Worm (Caenorhabditis elegans): ENCODE measurements around the gene C45H4.13.

C45H4.13 gene

ce11 chrV:2153274-2153673, 2.5 kb upstream of the C45H4.13 start, which contains the start of gene srbc-23:
Gene srbc-23 (plus strand): TSS chrV:2153574.
- no peak for TF ChIP-seq lin-40 (tag; optimal IDR thresholded peaks at IDR 0.05)
- TF ChIP-seq madf-6 (GFP tag; IDR thresholded peaks at IDR 0.05): no peak
- no peak for TF ChIP-seq ztf-18 (tag; optimal IDR thresholded peaks at IDR 0.05)
- TF ChIP-seq hmg-20 (GFP tag; IDR thresholded peaks at IDR 0.05): no peak
- no peak for TF ChIP-seq ztf-6 (GFP tag; IDR thresholded peaks at IDR 0.05)
- TF ChIP-seq sea-2 (GFP tag; IDR thresholded peaks at IDR 0.05): no peak
- TF ChIP-seq F23B12.7 (tag; optimal IDR thresholded peaks at IDR 0.05; ENCODE audit: insufficient read depth): no peak
- no peak for TF ChIP-seq nhr-90 (tag; optimal IDR thresholded peaks at IDR 0.05)
- TF ChIP-seq ztf-28 (GFP tag; IDR thresholded peaks at IDR 0.05): no peak
- no peak for TF ChIP-seq hlh-12 (tag; optimal IDR thresholded peaks at IDR 0.05)
- no peak for TF ChIP-seq zfh-2 (GFP tag; conservative IDR thresholded peaks at IDR 0.05)
- TF ChIP-seq pbrm-1 (GFP tag; IDR thresholded peaks at IDR 0.05): no peak
- no peak for TF ChIP-seq dpl-1 (GFP tag; optimal IDR thresholded peaks at IDR 0.05)

DNA sequence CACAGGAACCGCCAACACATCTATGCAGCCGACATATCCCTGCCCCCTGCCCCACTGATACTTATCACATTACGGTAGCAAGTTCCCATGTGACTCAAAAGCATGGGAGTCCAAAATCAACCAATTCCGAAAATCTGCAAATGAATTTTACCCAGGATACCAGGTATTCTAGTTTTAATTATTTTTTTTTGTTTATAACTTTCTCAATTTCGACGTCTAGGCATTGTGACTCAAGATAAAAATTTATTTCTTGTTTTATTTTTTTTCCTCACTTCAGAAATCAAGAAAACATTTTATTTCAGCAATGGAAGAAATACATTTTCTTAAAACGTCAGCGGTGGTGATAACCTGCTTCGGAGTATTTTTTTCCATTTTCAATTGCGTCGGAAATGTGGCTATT, 682 bp upstream of the C45H4.13 start, which contains the start of gene srbc-24:
Gene srbc-24, plus strand, starts transcription at position 301 of the 400 bp plus-strand sequence.
- TF ChIP-seq ekl-4 (GFP tag; IDR thresholded peaks at IDR 0.05): no peak
- TF ChIP-seq die-1 (tag; optimal IDR thresholded peaks at IDR 0.05): no peak
- no peak for TF ChIP-seq lin-54 (GFP tag; optimal IDR thresholded peaks at IDR 0.05)
- TF ChIP-seq lin-35 (GFP tag; optimal IDR thresholded peaks at IDR 0.05): no peak
- no peak for TF ChIP-seq mel-28 (tag; optimal IDR thresholded peaks at IDR 0.05; ENCODE audit: borderline replicate concordance)
- TF ChIP-seq sptf-2 (GFP tag; optimal IDR thresholded peaks at IDR 0.05): no peak

ce11 chrV:2149432-2149831, 1.3 kb downstream of the C45H4.13 start, which contains the start of gene C45H4.21:
Gene C45H4.21 (minus strand): TSS chrV:2149532.
- no peak for TF ChIP-seq repo-1 (tag; optimal IDR thresholded peaks at IDR 0.05)
- no peak for TF ChIP-seq hsf-1 (GFP tag; IDR thresholded peaks at IDR 0.05)
- TF ChIP-seq B0261.1 (tag; optimal IDR thresholded peaks at IDR 0.05): no peak
- no peak for TF ChIP-seq hrde-1 (tag; optimal IDR thresholded peaks at IDR 0.05; ENCODE audit: borderline replicate concordance)
- TF ChIP-seq aptf-3 (GFP tag; IDR thresholded peaks at IDR 0.05): no peak
- no peak for TF ChIP-seq Y53F4B.3 (GFP tag; IDR thresholded peaks at IDR 0.05)
- no peak for TF ChIP-seq F37B4.10 (GFP tag; IDR thresholded peaks at IDR 0.05)
- no peak for TF ChIP-seq F49E8.2 (tag; optimal IDR thresholded peaks at IDR 0.05; ENCODE audit: insufficient read depth)
- no peak for TF ChIP-seq F39B2.1 (GFP tag; IDR thresholded peaks at IDR 0.05)
- TF ChIP-seq F52B5.7 (tag; optimal IDR thresholded peaks at IDR 0.05): no peak
- TF ChIP-seq nhr-120 (GFP tag; IDR thresholded peaks at IDR 0.05): no peak
- TF ChIP-seq unc-62 (GFP tag; optimal IDR thresholded peaks at IDR 0.05): no peak

DNA sequence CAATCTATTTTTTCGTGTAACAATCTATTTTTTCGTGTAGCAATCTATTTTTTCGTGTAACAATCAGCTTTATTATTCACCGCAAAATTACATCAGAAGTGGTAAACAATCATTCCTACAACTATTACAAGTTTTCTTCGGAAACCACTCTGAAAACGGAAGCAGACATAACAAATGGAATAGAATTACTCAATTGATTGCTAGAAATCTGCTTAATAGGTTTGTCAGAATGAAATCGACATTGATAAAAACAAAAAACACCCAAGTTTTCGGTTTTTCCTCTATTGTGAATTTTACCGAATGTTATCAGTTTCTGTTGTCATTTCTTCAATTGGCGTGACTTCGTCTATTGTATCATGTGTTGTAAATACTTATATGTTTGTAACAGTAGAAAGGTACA, 4.0 kb downstream of the C45H4.13 start, which contains the start of gene srbc-20:
Gene srbc-20, plus strand, starts transcription at position 301 of the 400 bp plus-strand sequence.
- TF ChIP-seq ZK185.1 (tag; optimal IDR thresholded peaks at IDR 0.05; ENCODE audit: poor library complexity, severe bottlenecking) (no peak), egl-18 (GFP tag; IDR thresholded peaks at IDR 0.05) (no peak), ama-1 (optimal IDR thresholded peaks at IDR 0.05) (no peak), ama-1 (GFP tag; optimal IDR thresholded peaks at IDR 0.05) (no peak), ccch-3 (GFP tag; optimal IDR thresholded peaks at IDR 0.05) (no peak), lin-54 (GFP tag; optimal IDR thresholded peaks at IDR 0.05) (no peak), efl-1 (GFP tag; optimal IDR thresholded peaks at IDR 0.05) (no peak), nfyb-1 (GFP tag; IDR thresholded peaks at IDR 0.05) (no peak), Y95B8A.8 (GFP tag; IDR thresholded peaks at IDR 0.05) (no peak), ceh-58 (GFP tag; IDR thresholded peaks at IDR 0.05) (no peak), lsl-1 (GFP tag; optimal IDR thresholded peaks at IDR 0.05) (no peak), F10E7.11 (tag; optimal IDR thresholded peaks at IDR 0.05) (no peak), egl-44 (GFP tag; IDR thresholded peaks at IDR 0.05) (no peak), gei-17 (GFP tag; optimal IDR thresholded peaks at IDR 0.05) (no peak), sea-2 (GFP tag; IDR thresholded peaks at IDR 0.05) (no peak), zim-3 (tag; optimal IDR thresholded peaks at IDR 0.05) (no peak)
